Worm (Caenorhabditis elegans) whole organism, late embryonic: ENCODE measurements around the gene C14E2.3.

Experiments used
- K02D7.2 ChIP-seq: sonication (generic microtip); optimal IDR thresholded peaks from 2 replicates; lab custom pipeline; 2017; ENCODE audit warnings: mild to moderate bottlenecking, missing genetic modification characterization, missing compliant biosample characterization
- K09A11.1 ChIP-seq: sonication (generic microtip); optimal IDR thresholded peaks from 2 replicates; lab custom pipeline; 2017; ENCODE audit warnings: antibody characterized with exemption, mild to moderate bottlenecking, missing genetic modification characterization, missing compliant biosample characterization; ENCODE audit not compliant: insufficient read depth
- Y22D7AL.16 ChIP-seq: sonication (generic microtip); optimal IDR thresholded peaks from 2 replicates; lab custom pipeline; 2016; ENCODE audit warnings: missing genetic modification characterization, missing compliant biosample characterization
- ahr-1 ChIP-seq: sonication (generic microtip); optimal IDR thresholded peaks from 2 replicates; lab custom pipeline; 2016; ENCODE audit warnings: missing genetic modification characterization, missing compliant biosample characterization
- ama-1 ChIP-seq: fragments of 150-350 bp; optimal IDR thresholded peaks from 2 replicates; lab custom pipeline; 2014
- ceh-14 ChIP-seq: sonication (generic microtip); optimal IDR thresholded peaks from 2 replicates; lab custom pipeline; 2016; ENCODE audit warnings: missing genotype, missing genetic modification characterization, missing compliant biosample characterization
- ceh-18 ChIP-seq: sonication (generic microtip); optimal IDR thresholded peaks from 2 replicates; lab custom pipeline; 2016; ENCODE audit warnings: missing genetic modification characterization, missing compliant biosample characterization
- ceh-19 ChIP-seq: fragments of 200-800 bp; sonication (Bioruptor generic); optimal IDR thresholded peaks from 2 replicates; lab custom pipeline; 2018; ENCODE audit warnings: mild to moderate bottlenecking, missing genetic modification characterization, missing compliant biosample characterization
- ceh-2 ChIP-seq: sonication (generic microtip); optimal IDR thresholded peaks from 2 replicates; lab custom pipeline; 2016; ENCODE audit warnings: missing genotype, missing genetic modification characterization, missing compliant biosample characterization
- ceh-22 ChIP-seq: sonication (generic microtip); optimal IDR thresholded peaks from 2 replicates; lab custom pipeline; 2017; ENCODE audit warnings: missing biosample characterization, missing genetic modification characterization
- ceh-24 ChIP-seq: sonication (generic microtip); optimal IDR thresholded peaks from 2 replicates; lab custom pipeline; 2016; ENCODE audit warnings: mild to moderate bottlenecking, missing genetic modification characterization, missing compliant biosample characterization
- ceh-30 ChIP-seq: fragments of 150-350 bp; optimal IDR thresholded peaks from 2 replicates; lab custom pipeline; 2014; ENCODE audit warnings: missing biosample characterization, missing genetic modification characterization
- ceh-6 ChIP-seq: fragments of 200-800 bp; sonication (Bioruptor generic); optimal IDR thresholded peaks from 2 replicates; lab custom pipeline; 2018; ENCODE audit warnings: mild to moderate bottlenecking, missing genetic modification characterization, missing compliant biosample characterization
- ceh-9 ChIP-seq: sonication (generic microtip); optimal IDR thresholded peaks from 2 replicates; lab custom pipeline; 2016; ENCODE audit warnings: mild to moderate bottlenecking, missing genetic modification characterization, inconsistent platforms, missing compliant biosample characterization
- che-1 ChIP-seq: sonication (generic microtip); optimal IDR thresholded peaks from 2 replicates; lab custom pipeline; 2016; ENCODE audit warnings: mild to moderate bottlenecking, missing genetic modification characterization, missing compliant biosample characterization
- dve-1 ChIP-seq: sonication (generic microtip); optimal IDR thresholded peaks from 2 replicates; lab custom pipeline; 2017; ENCODE audit warnings: antibody characterized with exemption, mild to moderate bottlenecking, missing genetic modification characterization, missing compliant biosample characterization
- elt-2 ChIP-seq: sonication (generic microtip); optimal IDR thresholded peaks from 2 replicates; lab custom pipeline; 2016; ENCODE audit warnings: missing genetic modification reagents, missing genetic modification characterization, missing compliant biosample characterization
- elt-4 ChIP-seq: sonication (generic microtip); optimal IDR thresholded peaks from 2 replicates; lab custom pipeline; 2016; ENCODE audit warnings: missing genetic modification characterization, missing compliant biosample characterization
- ets-4 ChIP-seq: sonication (generic microtip); optimal IDR thresholded peaks from 2 replicates; lab custom pipeline; 2016; ENCODE audit warnings: missing genetic modification characterization, missing compliant biosample characterization
- eyg-1 ChIP-seq: sonication (generic microtip); optimal IDR thresholded peaks from 2 replicates; lab custom pipeline; 2016; ENCODE audit warnings: missing genotype, missing genetic modification characterization, missing compliant biosample characterization
- fkh-6 ChIP-seq: sonication (generic microtip); optimal IDR thresholded peaks from 2 replicates; lab custom pipeline; 2016; ENCODE audit warnings: missing genetic modification characterization, missing compliant biosample characterization
- hlh-30 ChIP-seq: sonication (generic microtip); optimal IDR thresholded peaks from 2 replicates; lab custom pipeline; 2017; ENCODE audit warnings: antibody characterized with exemption, missing genetic modification characterization, missing compliant biosample characterization; ENCODE audit not compliant: insufficient read depth
- hlh-8 ChIP-seq: sonication (generic microtip); optimal IDR thresholded peaks from 2 replicates; lab custom pipeline; 2016; ENCODE audit warnings: missing genotype, missing genetic modification characterization, missing compliant biosample characterization
- lin-11 ChIP-seq: fragments of 200-800 bp; sonication (Bioruptor generic); optimal IDR thresholded peaks from 2 replicates; lab custom pipeline; 2018; ENCODE audit warnings: mild to moderate bottlenecking, missing genetic modification characterization, missing compliant biosample characterization
- madf-2 ChIP-seq: sonication (generic microtip); optimal IDR thresholded peaks from 2 replicates; lab custom pipeline; 2017; ENCODE audit warnings: missing genetic modification characterization, missing compliant biosample characterization
- nfya-1 ChIP-seq: sonication (generic microtip); optimal IDR thresholded peaks from 2 replicates; lab custom pipeline; 2017; ENCODE audit warnings: missing genetic modification characterization, mild to moderate bottlenecking, missing compliant biosample characterization, antibody characterized with exemption, moderate library complexity
- nhr-11 ChIP-seq: fragments of 150-350 bp; optimal IDR thresholded peaks from 2 replicates; lab custom pipeline; 2014; ENCODE audit warnings: missing biosample characterization, missing genetic modification characterization
- nhr-232 ChIP-seq: sonication (generic microtip); optimal IDR thresholded peaks from 2 replicates; lab custom pipeline; 2016; ENCODE audit warnings: missing genetic modification characterization, missing compliant biosample characterization
- npax-4 ChIP-seq: sonication (generic microtip); optimal IDR thresholded peaks from 2 replicates; lab custom pipeline; 2016; ENCODE audit warnings: missing genetic modification characterization, missing compliant biosample characterization
- odd-2 ChIP-seq: sonication (generic microtip); optimal IDR thresholded peaks from 2 replicates; lab custom pipeline; 2017; ENCODE audit warnings: antibody characterized with exemption, mild to moderate bottlenecking, missing genetic modification characterization, missing compliant biosample characterization
- pat-9 ChIP-seq: fragments of 200-800 bp; sonication (Bioruptor generic); optimal IDR thresholded peaks from 2 replicates; lab custom pipeline; 2018; ENCODE audit warnings: mild to moderate bottlenecking, missing genetic modification characterization, moderate library complexity, missing compliant biosample characterization
- pqm-1 ChIP-seq: sonication (generic microtip); optimal IDR thresholded peaks from 2 replicates; lab custom pipeline; 2016; ENCODE audit warnings: missing genetic modification characterization, missing compliant biosample characterization
- sdc-2 ChIP-seq: sonication (generic microtip); optimal IDR thresholded peaks from 2 replicates; lab custom pipeline; 2016; ENCODE audit warnings: missing genotype, missing genetic modification characterization, missing compliant biosample characterization
- sox-2 ChIP-seq: fragments of 200-800 bp; sonication (Bioruptor generic); IDR thresholded peaks from 2 replicates; pipeline ENCODE4 v1.3.6; 2022; ENCODE audit warnings: missing genetic modification reagents, missing genetic modification characterization, missing compliant biosample characterization
- sox-4 ChIP-seq: sonication (generic microtip); optimal IDR thresholded peaks from 2 replicates; lab custom pipeline; 2017; ENCODE audit warnings: mild to moderate bottlenecking, missing genetic modification characterization, inconsistent platforms, missing compliant biosample characterization
- syd-9 ChIP-seq: sonication (generic microtip); optimal IDR thresholded peaks from 2 replicates; lab custom pipeline; 2016; ENCODE audit warnings: mild to moderate bottlenecking, missing genetic modification characterization, moderate library complexity, missing compliant biosample characterization
- tbx-2 ChIP-seq: sonication (generic microtip); optimal IDR thresholded peaks from 2 replicates; lab custom pipeline; 2016; ENCODE audit warnings: missing genetic modification characterization, missing compliant biosample characterization
- tbx-7 ChIP-seq: sonication (generic microtip); optimal IDR thresholded peaks from 2 replicates; lab custom pipeline; 2016; ENCODE audit warnings: missing genotype, missing genetic modification characterization, missing compliant biosample characterization
- ttx-3 ChIP-seq: sonication (generic microtip); optimal IDR thresholded peaks from 2 replicates; lab custom pipeline; 2016; ENCODE audit warnings: missing genetic modification reagents, missing genetic modification characterization, missing compliant biosample characterization
- unc-3 ChIP-seq, 2 experiments: fragments of 200-800 bp in 1 of 2; sonication (Bioruptor generic) in 1 of 2; sonication (generic microtip) in 1 of 2; conservative IDR thresholded peaks in 1 of 2; optimal IDR thresholded peaks in 1 of 2; 2 replicates each; pipeline versions ENCODE4 v1.3.6 to Lab custom; 2016 to 2022; ENCODE audit warnings: missing compliant biosample characterization in 2 of 2, missing genetic modification characterization in 2 of 2, missing genetic modification reagents in 1 of 2
- unc-55 ChIP-seq: sonication (generic microtip); optimal IDR thresholded peaks from 2 replicates; lab custom pipeline; 2017; ENCODE audit warnings: missing biosample characterization, missing genetic modification reagents, missing genetic modification characterization
- unc-86 ChIP-seq: sonication (generic microtip); optimal IDR thresholded peaks from 2 replicates; lab custom pipeline; 2016; ENCODE audit warnings: missing genetic modification characterization, missing compliant biosample characterization
- zip-5 ChIP-seq: sonication (generic microtip); optimal IDR thresholded peaks from 2 replicates; lab custom pipeline; 2016; ENCODE audit warnings: missing genetic modification characterization, missing compliant biosample characterization
- ztf-16 ChIP-seq: sonication (generic microtip); optimal IDR thresholded peaks from 2 replicates; lab custom pipeline; 2017; ENCODE audit warnings: missing genetic modification characterization, missing compliant biosample characterization

Gene C14E2.3

ce11 chrX:1837703-1838102 is 26.4 kb upstream of the C14E2.3 start (continued):
- TF ChIP-seq K02D7.2, result peak; percentile 75
- TF ChIP-seq dve-1 (tag; lab: Kevin White, UChicago), result peak; percentile 29
- peak; percentile 56 for TF ChIP-seq ttx-3
- TF ChIP-seq unc-3 (GFP tag; conservative IDR thresholded peaks at IDR 0.05; lab: Robert Waterston, UW), result 0 out of 2 replicates have a peak, but pooled peaks have one; percentile 5
- peak; percentile 29 for TF ChIP-seq unc-3 (tag; optimal IDR thresholded peaks at IDR 0.05; lab: Kevin White, UChicago)
- no peak for TF ChIP-seq hlh-30 (tag; lab: Kevin White, UChicago)
- TF ChIP-seq pat-9 (tag; lab: Kevin White, UChicago), result peak; percentile 52
- TF ChIP-seq ceh-2, result peak; percentile 56
- peak; percentile 79 for TF ChIP-seq che-1 (tag; lab: Kevin White, UChicago)
- TF ChIP-seq syd-9 (tag; lab: Kevin White, UChicago), result peak; percentile 54
- no peak for TF ChIP-seq ceh-9 (tag; lab: Kevin White, UChicago)
- peak; percentile 68 for TF ChIP-seq sox-4 (tag; lab: Kevin White, UChicago)
- peak; percentile 25 for TF ChIP-seq ceh-24
- TF ChIP-seq elt-2 (tag; lab: Kevin White, UChicago), result peak; percentile 67
- peak; percentile 30 for TF ChIP-seq pqm-1 (tag; lab: Kevin White, UChicago)
- TF ChIP-seq unc-55, result no peak
- peak; percentile 29 for TF ChIP-seq ets-4 (tag; lab: Kevin White, UChicago)
- TF ChIP-seq ahr-1, result peak; percentile 28
- peak; percentile 21 for TF ChIP-seq npax-4 (tag; lab: Kevin White, UChicago)
- TF ChIP-seq tbx-2 (tag; lab: Kevin White, UChicago), result peak; percentile 24
- TF ChIP-seq madf-2 (tag; lab: Kevin White, UChicago), result peak; percentile 50
- peak; percentile 42 for TF ChIP-seq ceh-18 (tag; lab: Kevin White, UChicago)
- peak; percentile 56 for TF ChIP-seq lin-11
- peak; percentile 91 for TF ChIP-seq sdc-2 (tag; lab: Kevin White, UChicago)
- TF ChIP-seq hlh-8 (tag; lab: Kevin White, UChicago), result no peak
- no peak for TF ChIP-seq ceh-30 (tag; lab: Kevin White, UChicago)
- peak; percentile 48 for TF ChIP-seq ztf-16
- peak; percentile 75 for TF ChIP-seq ceh-14
- TF ChIP-seq ama-1 (lab: Kevin White, UChicago), result no peak
- no peak for TF ChIP-seq odd-2 (tag; lab: Kevin White, UChicago)
- TF ChIP-seq ceh-19, result peak; percentile 74
- no peak for TF ChIP-seq tbx-7
- TF ChIP-seq K09A11.1 (tag; lab: Kevin White, UChicago), result no peak
- peak; percentile 28 for TF ChIP-seq nfya-1 (tag; lab: Kevin White, UChicago)
- no peak for TF ChIP-seq elt-4 (tag; lab: Kevin White, UChicago)
- TF ChIP-seq ceh-22 (tag; lab: Kevin White, UChicago), result no peak
- TF ChIP-seq nhr-232 (tag; lab: Kevin White, UChicago), result peak; percentile 58
- TF ChIP-seq Y22D7AL.16 (tag; lab: Kevin White, UChicago), result peak; percentile 61
- TF ChIP-seq unc-86, result peak; percentile 51
- peak; percentile 64 for TF ChIP-seq fkh-6 (tag; lab: Kevin White, UChicago)
- TF ChIP-seq sox-2, result no peak
- no peak for TF ChIP-seq nhr-11 (tag; lab: Kevin White, UChicago)
- no peak for TF ChIP-seq eyg-1 (tag; lab: Kevin White, UChicago)
- peak; percentile 5 for TF ChIP-seq zip-5 (tag; lab: Kevin White, UChicago)
- TF ChIP-seq ceh-6 (GFP tag; lab: Kevin White, UChicago), result peak; percentile 72
